Fruit fly (Drosophila melanogaster) whole organism, embryonic: Measurements from ENCODE around the gene CG31908.

Experiments used
- Asciz ChIP-seq: fragments of 200-800 bp; sonication (Bioruptor generic); optimal IDR thresholded peaks from 2 replicates; lab custom pipeline; 2017; ENCODE audit warnings: missing biosample characterization, mild to moderate bottlenecking, missing genetic modification characterization, missing genetic modification reagents
- Atf6 ChIP-seq: fragments of 200-800 bp; sonication (Bioruptor generic); IDR thresholded peaks from 2 replicates; pipeline ENCODE4 v1.3.6; 2022; ENCODE audit warnings: missing biosample characterization, missing genetic modification characterization
- BEAF-32 ChIP-seq: fragments of 200-800 bp; sonication (Bioruptor generic); optimal IDR thresholded peaks from 3 replicates; lab custom pipeline; 2017; ENCODE audit warnings: missing biosample characterization, missing genetic modification characterization, mild to moderate bottlenecking, moderate library complexity, missing genetic modification reagents
- CG11696 ChIP-seq: fragments of 200-800 bp; sonication (Bioruptor generic); IDR thresholded peaks from 2 replicates; pipeline ENCODE4 v1.3.6; 2022; ENCODE audit warnings: missing biosample characterization, missing genetic modification characterization
- CG11723 ChIP-seq: fragments of 200-800 bp; sonication (Bioruptor generic); optimal IDR thresholded peaks from 2 replicates; lab custom pipeline; 2017; ENCODE audit warnings: missing biosample characterization, mild to moderate bottlenecking, missing genetic modification characterization
- CG12104 ChIP-seq: fragments of 200-800 bp; sonication (Bioruptor generic); optimal IDR thresholded peaks from 3 replicates; lab custom pipeline; 2016; ENCODE audit warnings: missing biosample characterization, missing genetic modification characterization
- CG12942 ChIP-seq: fragments of 200-800 bp; sonication (Bioruptor generic); optimal IDR thresholded peaks from 3 replicates; lab custom pipeline; 2016; ENCODE audit warnings: missing biosample characterization, missing genetic modification characterization
- CG14667 ChIP-seq: fragments of 200-800 bp; sonication (Bioruptor generic); IDR thresholded peaks from 2 replicates; pipeline ENCODE4 v1.3.6; 2022; ENCODE audit warnings: missing biosample characterization, missing genetic modification characterization
- CG15479 ChIP-seq: fragments of 200-800 bp; sonication (Bioruptor generic); optimal IDR thresholded peaks from 3 replicates; lab custom pipeline; 2019; ENCODE audit warnings: missing biosample characterization, mild to moderate bottlenecking, missing genetic modification characterization, moderate library complexity
- CG1647 ChIP-seq: fragments of 200-800 bp; sonication (Bioruptor generic); optimal IDR thresholded peaks from 3 replicates; lab custom pipeline; 2016; ENCODE audit warnings: missing biosample characterization, missing genetic modification characterization
- CG16813 ChIP-seq: fragments of 200-800 bp; sonication (Bioruptor generic); IDR thresholded peaks from 3 replicates; pipeline ENCODE4 v1.3.6; 2022; ENCODE audit warnings: missing biosample characterization, missing genetic modification characterization; ENCODE audit not compliant: partially characterized antibody
- CG16863 ChIP-seq: fragments of 200-800 bp; sonication (Bioruptor generic); optimal IDR thresholded peaks from 3 replicates; lab custom pipeline; 2016; ENCODE audit warnings: missing biosample characterization, missing genetic modification characterization
- CG18599 ChIP-seq: fragments of 200-800 bp; sonication (Bioruptor generic); optimal IDR thresholded peaks from 3 replicates; lab custom pipeline; 2017; ENCODE audit warnings: missing biosample characterization, missing genetic modification characterization, mild to moderate bottlenecking, moderate library complexity, missing genetic modification reagents
- CG3407 ChIP-seq: fragments of 200-800 bp; sonication (Bioruptor generic); optimal IDR thresholded peaks from 2 replicates; lab custom pipeline; 2018; ENCODE audit warnings: missing biosample characterization, mild to moderate bottlenecking, missing genetic modification characterization
- CG43689 ChIP-seq: fragments of 200-800 bp; sonication (Bioruptor generic); IDR thresholded peaks from 2 replicates; pipeline ENCODE4 v1.3.6; 2022; ENCODE audit warnings: missing biosample characterization, missing genetic modification characterization
- CG4404 ChIP-seq: fragments of 200-800 bp; sonication (Bioruptor generic); IDR thresholded peaks from 2 replicates; pipeline ENCODE4 v1.3.6; 2022; ENCODE audit warnings: missing biosample characterization, missing genetic modification characterization
- CG4820 ChIP-seq: fragments of 200-800 bp; sonication (Bioruptor generic); optimal IDR thresholded peaks from 3 replicates; lab custom pipeline; 2016; ENCODE audit warnings: missing biosample characterization, missing genetic modification characterization
- CG6175 ChIP-seq: fragments of 200-800 bp; sonication (Bioruptor generic); IDR thresholded peaks from 3 replicates; pipeline ENCODE4 v1.3.6; 2022; ENCODE audit warnings: missing biosample characterization, missing genetic modification characterization
- CG6272 ChIP-seq: fragments of 200-800 bp; sonication (Bioruptor generic); IDR thresholded peaks from 2 replicates; pipeline ENCODE4 v1.3.6; 2022; ENCODE audit warnings: missing biosample characterization, missing genetic modification characterization
- CG6791 ChIP-seq: fragments of 200-800 bp; sonication (Bioruptor generic); IDR thresholded peaks from 3 replicates; pipeline ENCODE4 v1.3.6; 2022; ENCODE audit warnings: missing biosample characterization, missing genetic modification characterization; ENCODE audit not compliant: partially characterized antibody
- CG9932 ChIP-seq: fragments of 200-800 bp; sonication (Bioruptor generic); IDR thresholded peaks from 2 replicates; pipeline ENCODE4 v1.3.6; 2022; ENCODE audit warnings: missing biosample characterization, missing genetic modification characterization
- CHES-1-like ChIP-seq: fragments of 200-800 bp; sonication (Bioruptor generic); optimal IDR thresholded peaks from 2 replicates; lab custom pipeline; 2016; ENCODE audit warnings: missing biosample characterization, missing genetic modification characterization
- Chrac-16 ChIP-seq: fragments of 200-800 bp; sonication (Bioruptor generic); optimal IDR thresholded peaks from 3 replicates; lab custom pipeline; 2016; ENCODE audit warnings: missing biosample characterization, missing genetic modification characterization
- E2f2 ChIP-seq: fragments of 200-800 bp; sonication (Bioruptor generic); IDR thresholded peaks from 2 replicates; pipeline ENCODE4 v1.3.6; 2022; ENCODE audit warnings: missing biosample characterization, missing genetic modification characterization
- ERR ChIP-seq: fragments of 200-800 bp; sonication (Bioruptor generic); optimal IDR thresholded peaks from 2 replicates; lab custom pipeline; 2016; ENCODE audit warnings: missing biosample characterization, missing genetic modification characterization
- Gug ChIP-seq: fragments of 200-800 bp; sonication (Bioruptor generic); IDR thresholded peaks from 4 replicates; pipeline ENCODE4 v1.3.6; 2022; ENCODE audit warnings: missing biosample characterization, missing genetic modification characterization
- H15 ChIP-seq: fragments of 200-800 bp; sonication (Bioruptor generic); IDR thresholded peaks from 3 replicates; pipeline ENCODE4 v1.3.6; 2022; ENCODE audit warnings: missing biosample characterization, missing genetic modification characterization
- Hmx ChIP-seq: fragments of 200-800 bp; sonication (Bioruptor generic); optimal IDR thresholded peaks from 2 replicates; lab custom pipeline; 2016; ENCODE audit warnings: missing biosample characterization, missing genetic modification characterization
- Mad ChIP-seq: fragments of 200-800 bp; sonication (Bioruptor generic); optimal IDR thresholded peaks from 2 replicates; lab custom pipeline; 2016; ENCODE audit warnings: missing biosample characterization, missing genetic modification characterization
- Oaz ChIP-seq: fragments of 200-800 bp; sonication (Bioruptor generic); IDR thresholded peaks from 2 replicates; pipeline ENCODE4 v1.3.6; 2022; ENCODE audit warnings: missing biosample characterization, missing genetic modification characterization
- Oli ChIP-seq: fragments of 200-800 bp; sonication (Bioruptor generic); optimal IDR thresholded peaks from 2 replicates; lab custom pipeline; 2018; ENCODE audit warnings: missing biosample characterization, mild to moderate bottlenecking, missing genetic modification characterization, moderate library complexity
- Spps ChIP-seq: fragments of 200-800 bp; sonication (Bioruptor generic); optimal IDR thresholded peaks from 2 replicates; lab custom pipeline; 2018; ENCODE audit warnings: missing biosample characterization, mild to moderate bottlenecking, missing genetic modification characterization
- Stat92E ChIP-seq, 3 experiments: fragments of >200 bp in 2 of 3; fragments of 200-800 bp in 1 of 3; sonication (Bioruptor generic) in 1 of 3; optimal IDR thresholded peaks; 2 replicates each; lab custom pipeline; 2017 to 2019; ENCODE audit warnings: missing biosample characterization in 3 of 3, missing genetic modification characterization in 3 of 3, mild to moderate bottlenecking in 1 of 3, moderate library complexity in 1 of 3
- aop ChIP-seq: fragments of 200-800 bp; sonication (Bioruptor generic); IDR thresholded peaks from 2 replicates; pipeline ENCODE4 v1.3.6; 2022; ENCODE audit warnings: missing biosample characterization, missing genetic modification characterization
- ato ChIP-seq: fragments of 200-800 bp; sonication (Bioruptor generic); IDR thresholded peaks from 2 replicates; pipeline ENCODE4 v1.3.6; 2022; ENCODE audit warnings: missing biosample characterization, missing genetic modification characterization; ENCODE audit not compliant: partially characterized antibody
- bab2 ChIP-seq: fragments of 200-800 bp; sonication (Bioruptor generic); optimal IDR thresholded peaks from 2 replicates; lab custom pipeline; 2016; ENCODE audit warnings: missing biosample characterization, missing genetic modification characterization
- cato ChIP-seq: fragments of 200-800 bp; sonication (Bioruptor generic); optimal IDR thresholded peaks from 2 replicates; lab custom pipeline; 2016; ENCODE audit warnings: missing biosample characterization, missing genetic modification characterization, borderline replicate concordance
- chinmo ChIP-seq: fragments of 200-800 bp; sonication (Bioruptor generic); IDR thresholded peaks from 4 replicates; pipeline ENCODE4 v1.3.6; 2022; ENCODE audit warnings: missing biosample characterization, missing genetic modification characterization; ENCODE audit not compliant: partially characterized antibody
- chm ChIP-seq: fragments of 200-800 bp; sonication (Bioruptor generic); IDR thresholded peaks from 2 replicates; pipeline ENCODE4 v1.3.6; 2022; ENCODE audit warnings: missing biosample characterization, missing genetic modification characterization
- dysf ChIP-seq: fragments of 200-800 bp; sonication (Bioruptor generic); IDR thresholded peaks from 3 replicates; pipeline ENCODE4 v1.3.6; 2022; ENCODE audit warnings: missing biosample characterization, missing genetic modification characterization
- en ChIP-seq: fragments of 200-800 bp; sonication (Bioruptor generic); optimal IDR thresholded peaks from 2 replicates; lab custom pipeline; 2016; ENCODE audit warnings: missing biosample characterization, missing genetic modification characterization
- lilli ChIP-seq: fragments of 200-800 bp; sonication (Bioruptor generic); optimal IDR thresholded peaks from 3 replicates; lab custom pipeline; 2016; ENCODE audit warnings: missing biosample characterization, missing genetic modification characterization
- maf-S ChIP-seq: fragments of 200-800 bp; sonication (Bioruptor generic); optimal IDR thresholded peaks from 2 replicates; lab custom pipeline; 2016; ENCODE audit warnings: missing biosample characterization, missing genetic modification characterization
- nom ChIP-seq: fragments of 200-800 bp; sonication (Bioruptor generic); optimal IDR thresholded peaks from 2 replicates; lab custom pipeline; 2017; ENCODE audit warnings: missing biosample characterization, missing genetic modification characterization, mild to moderate bottlenecking, moderate library complexity, missing genetic modification reagents
- peb ChIP-seq: fragments of 200-800 bp; sonication (Bioruptor generic); IDR thresholded peaks from 2 replicates; pipeline ENCODE4 v1.3.6; 2022; ENCODE audit warnings: missing biosample characterization, missing genetic modification characterization
- phol ChIP-seq: fragments of 200-800 bp; sonication (Bioruptor generic); optimal IDR thresholded peaks from 3 replicates; lab custom pipeline; 2018; ENCODE audit warnings: missing biosample characterization, mild to moderate bottlenecking, missing genetic modification characterization, moderate library complexity
- tap ChIP-seq: fragments of 200-800 bp; optimal IDR thresholded peaks from 3 replicates; lab custom pipeline; 2019; ENCODE audit warnings: missing biosample characterization, mild to moderate bottlenecking, missing genetic modification characterization, moderate library complexity
- tio ChIP-seq: fragments of 200-800 bp; sonication (Bioruptor generic); optimal IDR thresholded peaks from 2 replicates; lab custom pipeline; 2017; ENCODE audit warnings: missing biosample characterization, missing genetic modification characterization, inconsistent platforms
- tup ChIP-seq: fragments of 200-800 bp; sonication (Bioruptor generic); optimal IDR thresholded peaks from 2 replicates; lab custom pipeline; 2016; ENCODE audit warnings: missing biosample characterization, mild to moderate bottlenecking, missing genetic modification characterization, moderate library complexity
- vfl ChIP-seq: fragments of 200-800 bp; sonication (Bioruptor generic); optimal IDR thresholded peaks from 2 replicates; lab custom pipeline; 2016; ENCODE audit warnings: missing biosample characterization, missing genetic modification characterization

CG31908 gene

DNA sequence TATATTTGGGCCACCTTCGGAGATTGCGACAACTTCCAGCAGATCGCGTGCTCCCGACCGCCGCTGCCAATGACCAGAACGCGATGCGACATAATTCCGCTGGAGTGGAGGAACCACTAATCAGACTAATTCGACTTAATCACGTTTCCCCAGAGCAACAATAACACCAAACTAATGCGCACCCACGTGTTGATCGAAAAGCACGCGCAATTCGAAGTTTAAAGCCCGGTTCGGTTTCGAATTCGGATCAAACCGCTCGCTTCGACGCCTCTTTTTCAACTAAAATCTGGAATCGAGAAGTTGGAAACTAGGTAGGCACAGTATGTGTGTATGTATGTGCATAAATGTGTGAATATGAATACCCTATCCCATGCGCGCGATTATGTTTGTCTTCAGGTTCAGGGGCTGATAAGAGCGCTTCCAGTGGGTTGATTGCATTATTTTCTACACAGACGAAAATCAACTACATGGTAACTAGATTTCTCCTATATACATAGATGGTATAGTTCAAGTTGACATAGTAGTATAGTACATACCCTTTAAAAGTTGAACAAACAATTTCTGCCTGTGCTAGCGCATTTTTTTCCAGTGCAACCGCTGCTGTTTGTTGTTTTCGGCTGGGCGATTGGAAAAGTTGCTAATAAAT, 3.5 kb downstream of the CG31908 start, which contains the start of gene Gart (continued):
- peak; percentile 42 for TF ChIP-seq chm (GFP tag; lab: Robert Waterston, UW)
- TF ChIP-seq CG16813 = no peak
- peak; percentile 1 for TF ChIP-seq phol
- no peak for TF ChIP-seq Asciz
- no peak for TF ChIP-seq E2f2 (GFP tag; lab: Robert Waterston, UW)
- peak; percentile 68 for TF ChIP-seq Oli (tag; lab: Kevin White, UChicago)
- TF ChIP-seq CG11723 = no peak
- TF ChIP-seq bab2 = peak; percentile 59
- no peak for TF ChIP-seq peb (GFP tag; lab: Robert Waterston, UW)
- peak; percentile 42 for TF ChIP-seq CG12942 (GFP tag; lab: Kevin White, UChicago)
- TF ChIP-seq CG9932 (GFP tag; lab: Robert Waterston, UW) = peak; percentile 69
- peak; percentile 26 for TF ChIP-seq CG12104 (GFP tag; lab: Kevin White, UChicago)
- peak; percentile 57 for TF ChIP-seq Chrac-16
- peak; percentile 53 for TF ChIP-seq CG3407 (GFP tag; lab: Kevin White, UChicago)
- peak; percentile 54 for TF ChIP-seq CG1647 (GFP tag; lab: Kevin White, UChicago)
- TF ChIP-seq Gug (GFP tag; lab: Robert Waterston, UW) = no peak
- TF ChIP-seq tup (GFP tag; lab: Kevin White, UChicago) = peak; percentile 24
- no peak for TF ChIP-seq CG4404
- no peak for TF ChIP-seq Stat92E (GFP tag; optimal IDR thresholded peaks at IDR 0.05; lab: Kevin White, UChicago)
- no peak for TF ChIP-seq CG11696 (GFP tag; lab: Robert Waterston, UW)
- TF ChIP-seq CG43689 (GFP tag; lab: Robert Waterston, UW) = no peak; the same call in 1 of the 2 replicates
- TF ChIP-seq vfl = peak; percentile 47
- TF ChIP-seq chinmo = peak; percentile 75; the same call in 2 of the 4 replicates
- TF ChIP-seq Atf6 = peak; percentile 50; the same call in 1 of the 2 replicates
- TF ChIP-seq cato (GFP tag; lab: Kevin White, UChicago) = peak; percentile 41
- TF ChIP-seq CG6272 (GFP tag; lab: Robert Waterston, UW) = no peak
- TF ChIP-seq ato (GFP tag; lab: Robert Waterston, UW) = no peak
- no peak for TF ChIP-seq nom (GFP tag; lab: Kevin White, UChicago)
- no peak for TF ChIP-seq Spps
- TF ChIP-seq H15 (GFP tag; lab: Robert Waterston, UW) = no peak
- TF ChIP-seq maf-S (GFP tag; lab: Kevin White, UChicago) = peak; percentile 76
- TF ChIP-seq CG6175 (GFP tag; lab: Robert Waterston, UW) = no peak
- TF ChIP-seq CG4820 (GFP tag; lab: Kevin White, UChicago) = peak; percentile 59
- TF ChIP-seq lilli (GFP tag; lab: Kevin White, UChicago) = peak; percentile 83
- no peak for TF ChIP-seq tio
- TF ChIP-seq Oaz (GFP tag; lab: Robert Waterston, UW) = no peak
- TF ChIP-seq Mad (GFP tag; lab: Kevin White, UChicago) = peak; percentile 34
- TF ChIP-seq ERR (GFP tag; lab: Kevin White, UChicago) = peak; percentile 54
- peak; percentile 48 for TF ChIP-seq CG16863 (GFP tag; lab: Kevin White, UChicago)
- TF ChIP-seq CG14667 = no peak
- TF ChIP-seq dysf (GFP tag; lab: Robert Waterston, UW) = peak; percentile 75; the same call in 2 of the 3 replicates
- no peak for TF ChIP-seq CG6791 (GFP tag; lab: Robert Waterston, UW)
- TF ChIP-seq CG15479 (GFP tag; lab: Kevin White, UChicago) = peak; percentile 20
- TF ChIP-seq BEAF-32 = no peak
- peak; percentile 10 for TF ChIP-seq Hmx
- peak; percentile 79 for TF ChIP-seq CHES-1-like (GFP tag; lab: Kevin White, UChicago)
- TF ChIP-seq en (GFP tag; lab: Kevin White, UChicago) = no peak
- no peak for TF ChIP-seq CG18599 (GFP tag; lab: Kevin White, UChicago)
- no peak for TF ChIP-seq aop (GFP tag; lab: Robert Waterston, UW)
- TF ChIP-seq tap = no peak
